Worm (Caenorhabditis elegans): ENCODE results near the gene C54E4.5.

The C54E4.5 gene

ce11 chrIV:2149247-2149756 is at the start of gene C54E4.5:
TSS of gene C54E4.5 (minus strand) at chrIV:2149297.
- TF ChIP-seq lsl-1 (GFP tag; optimal IDR thresholded peaks at IDR 0.05) (no peak), cebp-1 (GFP tag; IDR thresholded peaks at IDR 0.05) (peak; percentile 49; the same call in 1 of the 2 replicates), cebp-1 (tag; optimal IDR thresholded peaks at IDR 0.05) (peak; percentile 84)

- TF ChIP-seq Y95B8A.8 (GFP tag; IDR thresholded peaks at IDR 0.05) (no peak), dpl-1 (GFP tag; optimal IDR thresholded peaks at IDR 0.05) (no peak), lin-35 (GFP tag; optimal IDR thresholded peaks at IDR 0.05) (no peak), mcd-1 (GFP tag; IDR thresholded peaks at IDR 0.05) (no peak), tbp1 (GFP tag; optimal IDR thresholded peaks at IDR 0.05) (no peak), snpc-3.4 (tag; optimal IDR thresholded peaks at IDR 0.05) (no peak), K11D2.4 (GFP tag; IDR thresholded peaks at IDR 0.05) (no peak), egrh-3 (GFP tag; IDR thresholded peaks at IDR 0.05) (no peak), rpc-1 (optimal IDR thresholded peaks at IDR 0.05) (no peak), rpc-1 (tag; optimal IDR thresholded peaks at IDR 0.05) (no peak), lin-54 (GFP tag; optimal IDR thresholded peaks at IDR 0.05) (no peak), dox-1 (GFP tag; IDR thresholded peaks at IDR 0.05) (no peak), ztf-18 (tag; optimal IDR thresholded peaks at IDR 0.05) (no peak), zim-3 (tag; optimal IDR thresholded peaks at IDR 0.05) (no peak), mes-4 (tag; optimal IDR thresholded peaks at IDR 0.05) (no peak), let-526 (GFP tag; IDR thresholded peaks at IDR 0.05) (no peak), ceh-91 (GFP tag; IDR thresholded peaks at IDR 0.05) (no peak), xnd-1 (tag; optimal IDR thresholded peaks at IDR 0.05) (no peak)
Measured at ce11 chrIV:2198741-2199140, 49.6 kb upstream of the C54E4.5 start, which contains the start of gene Y71G10AR.4. TSS of gene Y71G10AR.4 (plus strand) at chrIV:2199041.

ce11 chrIV:2195598-2195997 is 46.5 kb upstream of the C54E4.5 start:
- TF ChIP-seq egrh-3 (GFP tag; IDR thresholded peaks at IDR 0.05): no peak
- no peak for TF ChIP-seq let-607 (tag; optimal IDR thresholded peaks at IDR 0.05)
- no peak for TF ChIP-seq lin-35 (GFP tag; optimal IDR thresholded peaks at IDR 0.05)

- TF ChIP-seq F57A8.1 (GFP tag; optimal IDR thresholded peaks at IDR 0.05) (no peak), F57C9.4 (tag; optimal IDR thresholded peaks at IDR 0.05) (no peak), nhr-120 (GFP tag; IDR thresholded peaks at IDR 0.05) (no peak), F55B11.4 (tag; optimal IDR thresholded peaks at IDR 0.05; ENCODE audit: borderline replicate concordance, insufficient read depth) (no peak), D2030.7 (GFP tag; IDR thresholded peaks at IDR 0.05) (no peak), B0261.1 (tag; optimal IDR thresholded peaks at IDR 0.05) (no peak), nfya-1 (tag; optimal IDR thresholded peaks at IDR 0.05; ENCODE audit: borderline replicate concordance, insufficient read depth) (no peak), mcd-1 (GFP tag; IDR thresholded peaks at IDR 0.05) (no peak), unc-130 (GFP tag; optimal IDR thresholded peaks at IDR 0.05) (no peak), attf-5 (GFP tag; optimal IDR thresholded peaks at IDR 0.05) (no peak), rpc-1 (optimal IDR thresholded peaks at IDR 0.05) (no peak), rpc-1 (tag; optimal IDR thresholded peaks at IDR 0.05) (no peak), egrh-3 (GFP tag; IDR thresholded peaks at IDR 0.05) (no peak), C17E4.6 (GFP tag; IDR thresholded peaks at IDR 0.05) (no peak), cebp-2 (GFP tag; IDR thresholded peaks at IDR 0.05) (no peak), rcor-1 (GFP tag; IDR thresholded peaks at IDR 0.05) (no peak)
Measured at ce11 chrIV:2193558-2193957, 44.5 kb upstream of the C54E4.5 start.
